Fruit fly (Drosophila melanogaster) whole organism, embryonic: ENCODE measurements around the gene Pvf3.

Source experiments
- Bgb ChIP-seq: fragments of 200-800 bp; sonication (Bioruptor generic); IDR thresholded peaks from 2 replicates; pipeline ENCODE4 v1.3.6; 2022; ENCODE audit warnings: missing biosample characterization, missing genetic modification characterization; ENCODE audit not compliant: partially characterized antibody
- CG10462 ChIP-seq: fragments of 200-800 bp; sonication (Bioruptor generic); optimal IDR thresholded peaks from 2 replicates; lab custom pipeline; 2016; ENCODE audit warnings: missing biosample characterization, missing genetic modification characterization
- CG10654 ChIP-seq: fragments of 200-800 bp; sonication (Bioruptor generic); optimal IDR thresholded peaks from 2 replicates; lab custom pipeline; 2016; ENCODE audit warnings: missing biosample characterization, missing genetic modification characterization
- CG11456 ChIP-seq: fragments of 200-800 bp; sonication (Bioruptor generic); IDR thresholded peaks from 3 replicates; pipeline ENCODE4 v1.3.6; 2022; ENCODE audit warnings: missing biosample characterization, missing genetic modification characterization
- CG11695 ChIP-seq: fragments of 200-800 bp; sonication (Bioruptor generic); IDR thresholded peaks from 3 replicates; pipeline ENCODE4 v1.3.6; 2022; ENCODE audit warnings: missing biosample characterization, missing genetic modification characterization
- CG12299 ChIP-seq: fragments of 200-800 bp; sonication (Bioruptor generic); optimal IDR thresholded peaks from 2 replicates; lab custom pipeline; 2018; ENCODE audit warnings: missing biosample characterization, mild to moderate bottlenecking, missing genetic modification characterization
- CG14441 ChIP-seq: fragments of 200-800 bp; sonication (Bioruptor generic); IDR thresholded peaks from 2 replicates; pipeline ENCODE4 v1.3.6; 2022; ENCODE audit warnings: missing biosample characterization, missing genetic modification characterization
- CG1602 ChIP-seq: fragments of 200-800 bp; sonication (Bioruptor generic); optimal IDR thresholded peaks from 3 replicates; lab custom pipeline; 2016; ENCODE audit warnings: missing biosample characterization, missing genetic modification characterization
- CG31441 ChIP-seq: fragments of 200-800 bp; sonication (Bioruptor generic); IDR thresholded peaks from 2 replicates; pipeline ENCODE4 v1.3.6; 2022; ENCODE audit warnings: missing biosample characterization, missing genetic modification characterization
- CG3838 ChIP-seq: fragments of 200-800 bp; sonication (Bioruptor generic); optimal IDR thresholded peaks from 3 replicates; lab custom pipeline; 2016; ENCODE audit warnings: missing biosample characterization, missing genetic modification characterization
- CG42726 ChIP-seq: fragments of 200-800 bp; sonication (Bioruptor generic); IDR thresholded peaks from 2 replicates; pipeline ENCODE4 v1.3.6; 2022; ENCODE audit warnings: missing biosample characterization, missing genetic modification characterization; ENCODE audit not compliant: partially characterized antibody
- CG4282 ChIP-seq: fragments of 200-800 bp; sonication (Bioruptor generic); optimal IDR thresholded peaks from 2 replicates; lab custom pipeline; 2016; ENCODE audit warnings: missing biosample characterization, missing genetic modification characterization
- CG5180 ChIP-seq: fragments of 200-800 bp; sonication (Bioruptor generic); optimal IDR thresholded peaks from 3 replicates; lab custom pipeline; 2017; ENCODE audit warnings: missing biosample characterization, missing genetic modification characterization, mild to moderate bottlenecking, moderate library complexity, missing genetic modification reagents
- CG5953 ChIP-seq: fragments of 200-800 bp; sonication (Bioruptor generic); IDR thresholded peaks from 2 replicates; pipeline ENCODE4 v1.3.6; 2022; ENCODE audit warnings: missing biosample characterization, missing genetic modification characterization
- CG6175 ChIP-seq: fragments of 200-800 bp; sonication (Bioruptor generic); IDR thresholded peaks from 3 replicates; pipeline ENCODE4 v1.3.6; 2022; ENCODE audit warnings: missing biosample characterization, missing genetic modification characterization
- CG7928 ChIP-seq: fragments of 200-800 bp; sonication (Bioruptor generic); optimal IDR thresholded peaks from 2 replicates; lab custom pipeline; 2017; ENCODE audit warnings: missing biosample characterization, mild to moderate bottlenecking, missing genetic modification characterization
- CG8089 ChIP-seq: fragments of 200-800 bp; sonication (Bioruptor generic); optimal IDR thresholded peaks from 3 replicates; lab custom pipeline; 2016; ENCODE audit warnings: missing biosample characterization, missing genetic modification characterization
- Dad ChIP-seq: fragments of 200-800 bp; sonication (Bioruptor generic); optimal IDR thresholded peaks from 3 replicates; lab custom pipeline; 2016; ENCODE audit warnings: missing biosample characterization, missing genetic modification characterization
- Drgx ChIP-seq: fragments of 200-800 bp; sonication (Bioruptor generic); IDR thresholded peaks from 2 replicates; pipeline ENCODE4 v1.3.6; 2022; ENCODE audit warnings: missing biosample characterization, missing genetic modification characterization
- Eip74EF ChIP-seq, 2 experiments: fragments of 200-800 bp in 1 of 2; fragments of >200 bp in 1 of 2; sonication (Bioruptor generic) in 1 of 2; optimal IDR thresholded peaks; 2 replicates each; lab custom pipeline; 2017 to 2019; ENCODE audit warnings: missing biosample characterization in 2 of 2, missing genetic modification characterization in 2 of 2, mild to moderate bottlenecking in 1 of 2, moderate library complexity in 1 of 2
- Fer1 ChIP-seq: fragments of 200-800 bp; sonication (Bioruptor generic); optimal IDR thresholded peaks from 2 replicates; lab custom pipeline; 2017; ENCODE audit warnings: missing biosample characterization, mild to moderate bottlenecking, missing genetic modification characterization
- Gug ChIP-seq: fragments of 200-800 bp; sonication (Bioruptor generic); IDR thresholded peaks from 4 replicates; pipeline ENCODE4 v1.3.6; 2022; ENCODE audit warnings: missing biosample characterization, missing genetic modification characterization
- H2.0 ChIP-seq: fragments of 200-800 bp; sonication (Bioruptor generic); IDR thresholded peaks from 2 replicates; pipeline ENCODE4 v1.3.6; 2022; ENCODE audit warnings: missing biosample characterization, missing genetic modification characterization
- Lpt ChIP-seq: fragments of >200 bp; optimal IDR thresholded peaks from 2 replicates; lab custom pipeline; 2018; ENCODE audit warnings: missing biosample characterization, missing genetic modification characterization
- NC2β ChIP-seq: fragments of 200-800 bp; sonication (Bioruptor generic); optimal IDR thresholded peaks from 2 replicates; lab custom pipeline; 2016; ENCODE audit warnings: missing biosample characterization, missing genetic modification characterization
- Nf-YA ChIP-seq: fragments of 200-800 bp; sonication (Bioruptor generic); IDR thresholded peaks from 2 replicates; pipeline ENCODE4 v1.3.6; 2022; ENCODE audit warnings: missing biosample characterization, missing genetic modification characterization
- Nf-YC ChIP-seq: fragments of 200-800 bp; optimal IDR thresholded peaks from 3 replicates; lab custom pipeline; 2019; ENCODE audit warnings: missing biosample characterization, mild to moderate bottlenecking, missing genetic modification characterization, moderate library complexity
- Rx ChIP-seq: fragments of 200-800 bp; sonication (Bioruptor generic); IDR thresholded peaks from 2 replicates; pipeline ENCODE4 v1.3.6; 2022; ENCODE audit warnings: missing biosample characterization, missing genetic modification characterization
- Scr ChIP-seq: fragments of 200-800 bp; sonication (Bioruptor generic); IDR thresholded peaks from 2 replicates; pipeline ENCODE4 v1.3.6; 2022; ENCODE audit warnings: missing biosample characterization, missing genetic modification characterization; ENCODE audit not compliant: partially characterized antibody
- Sox100B ChIP-seq: fragments of 200-800 bp; sonication (Bioruptor generic); optimal IDR thresholded peaks from 3 replicates; lab custom pipeline; 2018; ENCODE audit warnings: missing biosample characterization, mild to moderate bottlenecking, missing genetic modification characterization
- Sry-β ChIP-seq: fragments of 200-800 bp; sonication (Bioruptor generic); optimal IDR thresholded peaks from 2 replicates; lab custom pipeline; 2018; ENCODE audit warnings: missing biosample characterization, mild to moderate bottlenecking, missing genetic modification characterization, moderate library complexity
- Xbp1 ChIP-seq: fragments of 200-800 bp; sonication (Bioruptor generic); optimal IDR thresholded peaks from 3 replicates; lab custom pipeline; 2016; ENCODE audit warnings: missing biosample characterization, mild to moderate bottlenecking, missing genetic modification characterization
- aop ChIP-seq: fragments of 200-800 bp; sonication (Bioruptor generic); IDR thresholded peaks from 2 replicates; pipeline ENCODE4 v1.3.6; 2022; ENCODE audit warnings: missing biosample characterization, missing genetic modification characterization
- ash1 ChIP-seq: fragments of 200-800 bp; sonication (Bioruptor generic); optimal IDR thresholded peaks from 2 replicates; lab custom pipeline; 2018; ENCODE audit warnings: missing biosample characterization, mild to moderate bottlenecking, missing genetic modification characterization
- chif ChIP-seq, 2 experiments: fragments of 200-800 bp; sonication (Bioruptor generic); optimal IDR thresholded peaks; 3 replicates each; lab custom pipeline; 2016; ENCODE audit warnings: missing biosample characterization in 2 of 2, missing genetic modification characterization in 2 of 2
- disco-r ChIP-seq: fragments of 200-800 bp; sonication (Bioruptor generic); optimal IDR thresholded peaks from 2 replicates; lab custom pipeline; 2016; ENCODE audit warnings: missing biosample characterization, missing genetic modification characterization
- eyg ChIP-seq: fragments of 200-800 bp; sonication (Bioruptor generic); optimal IDR thresholded peaks from 3 replicates; lab custom pipeline; 2016; ENCODE audit warnings: missing biosample characterization, missing genetic modification characterization
- ham ChIP-seq: fragments of 200-800 bp; sonication (Bioruptor generic); IDR thresholded peaks from 2 replicates; pipeline ENCODE4 v1.3.6; 2022; ENCODE audit warnings: missing biosample characterization, missing genetic modification characterization
- kah ChIP-seq: fragments of 200-800 bp; sonication (Bioruptor generic); optimal IDR thresholded peaks from 2 replicates; lab custom pipeline; 2018; ENCODE audit warnings: missing biosample characterization, mild to moderate bottlenecking, missing genetic modification characterization
- lab ChIP-seq: fragments of 200-800 bp; sonication (Bioruptor generic); optimal IDR thresholded peaks from 3 replicates; lab custom pipeline; 2017; ENCODE audit warnings: missing biosample characterization, missing genetic modification characterization, mild to moderate bottlenecking, moderate library complexity, missing genetic modification reagents
- luna ChIP-seq: fragments of 200-800 bp; sonication (Bioruptor generic); optimal IDR thresholded peaks from 2 replicates; lab custom pipeline; 2016; ENCODE audit warnings: missing biosample characterization, missing genetic modification characterization
- oc ChIP-seq: fragments of 200-800 bp; sonication (Bioruptor generic); optimal IDR thresholded peaks from 2 replicates; lab custom pipeline; 2018; ENCODE audit warnings: missing biosample characterization, mild to moderate bottlenecking, missing genetic modification characterization, moderate library complexity
- otp ChIP-seq: fragments of 200-800 bp; sonication (Bioruptor generic); IDR thresholded peaks from 3 replicates; pipeline ENCODE4, ENCODE4 v1.3.6; 2022; ENCODE audit warnings: missing biosample characterization, missing genetic modification characterization
- pan ChIP-seq, 4 experiments: fragments of >200 bp in 3 of 4; fragments of 200-800 bp in 1 of 4; sonication (Bioruptor generic) in 1 of 4; optimal IDR thresholded peaks in 3 of 4; IDR thresholded peaks in 1 of 4; 2 replicates each; pipeline versions ENCODE4 v1.3.6 to Lab custom; 2017 to 2022; ENCODE audit warnings: missing biosample characterization in 2 of 4, missing genetic modification characterization in 2 of 4, mixed read lengths in 1 of 4
- repo ChIP-seq: fragments of 200-800 bp; sonication (Bioruptor generic); optimal IDR thresholded peaks from 2 replicates; lab custom pipeline; 2016; ENCODE audit warnings: missing biosample characterization, missing genetic modification characterization
- schlank ChIP-seq: fragments of 200-800 bp; sonication (Bioruptor generic); optimal IDR thresholded peaks from 2 replicates; lab custom pipeline; 2018; ENCODE audit warnings: missing biosample characterization, mild to moderate bottlenecking, missing genetic modification characterization
- sna ChIP-seq: fragments of 200-800 bp; sonication (Bioruptor generic); IDR thresholded peaks from 2 replicates; pipeline ENCODE4 v1.3.6; 2022; ENCODE audit warnings: missing biosample characterization, missing genetic modification characterization; ENCODE audit not compliant: partially characterized antibody
- sr ChIP-seq: fragments of 200-800 bp; sonication (Bioruptor generic); IDR thresholded peaks from 3 replicates; pipeline ENCODE4 v1.3.6; 2022; ENCODE audit warnings: missing biosample characterization, missing genetic modification characterization
- vvl ChIP-seq: fragments of 200-800 bp; sonication (Bioruptor generic); IDR thresholded peaks from 2 replicates; pipeline ENCODE4 v1.3.6; 2022; ENCODE audit warnings: missing biosample characterization, missing genetic modification characterization
- zen ChIP-seq: fragments of 200-800 bp; sonication (Bioruptor generic); optimal IDR thresholded peaks from 3 replicates; lab custom pipeline; 2018; ENCODE audit warnings: missing biosample characterization, mild to moderate bottlenecking, missing genetic modification characterization, moderate library complexity
- zf30C ChIP-seq: fragments of 200-800 bp; sonication (Bioruptor generic); optimal IDR thresholded peaks from 3 replicates; lab custom pipeline; 2018; ENCODE audit warnings: missing biosample characterization, mild to moderate bottlenecking, missing genetic modification characterization
- zfh2 ChIP-seq: fragments of 200-800 bp; sonication (Bioruptor generic); optimal IDR thresholded peaks from 2 replicates; lab custom pipeline; 2016; ENCODE audit warnings: missing biosample characterization, missing genetic modification characterization

The Pvf3 gene

dm6 chr2L:7148919-7149318, 8.6 kb downstream of the Pvf3 start (continued):
- TF ChIP-seq CG31441 (GFP tag; lab: Robert Waterston, UW) = peak; percentile 45; the same call in 1 of the 2 replicates
- no peak for TF ChIP-seq Sox100B
- no peak for TF ChIP-seq Dad
- no peak for TF ChIP-seq Lpt (GFP tag; lab: Kevin White, UChicago)
- TF ChIP-seq ash1 (GFP tag; lab: Kevin White, UChicago) = no peak
- no peak for TF ChIP-seq pan (optimal IDR thresholded peaks at IDR 0.05; lab: Kevin White, UChicago)
- peak in 1 of 2 experiments; percentile 44 for TF ChIP-seq pan (GFP tag; optimal IDR thresholded peaks at IDR 0.05 in 1 of 2, IDR thresholded peaks at IDR 0.05 in 1 of 2)
- no peak for TF ChIP-seq CG10462 (GFP tag; lab: Kevin White, UChicago)
- 0 out of 4 replicates have a peak, but pooled peaks have one; percentile 4 for TF ChIP-seq Gug (GFP tag; lab: Robert Waterston, UW)
- no peak for TF ChIP-seq Scr (GFP tag; lab: Robert Waterston, UW)
- TF ChIP-seq sna (GFP tag; lab: Robert Waterston, UW) = no peak
- TF ChIP-seq CG11695 (GFP tag; lab: Robert Waterston, UW) = no peak
- no peak for TF ChIP-seq zfh2 (GFP tag; lab: Kevin White, UChicago)
- TF ChIP-seq zf30C (GFP tag; lab: Kevin White, UChicago) = no peak
- peak; percentile 49 for TF ChIP-seq Xbp1 (GFP tag; lab: Kevin White, UChicago)
- TF ChIP-seq NC2β (GFP tag; lab: Kevin White, UChicago) = no peak
- no peak for TF ChIP-seq ham (GFP tag; lab: Robert Waterston, UW)
- TF ChIP-seq Bgb (GFP tag; lab: Robert Waterston, UW) = no peak
- no peak for TF ChIP-seq Nf-YC (tag; lab: Kevin White, UChicago)
- TF ChIP-seq CG7928 (GFP tag; lab: Kevin White, UChicago) = no peak
- no peak for TF ChIP-seq disco-r
- TF ChIP-seq Fer1 = no peak
- no peak for TF ChIP-seq CG11456 (GFP tag; lab: Robert Waterston, UW)
- TF ChIP-seq Sry-β (GFP tag; lab: Kevin White, UChicago) = no peak
- peak; percentile 24 for TF ChIP-seq oc (tag; lab: Kevin White, UChicago)
- no peak for TF ChIP-seq luna (GFP tag; lab: Kevin White, UChicago)
- no peak for TF ChIP-seq CG4282 (GFP tag; lab: Kevin White, UChicago)
- TF ChIP-seq Rx = 0 out of 2 replicates have a peak, but pooled peaks have one; percentile 12
- TF ChIP-seq CG6175 (GFP tag; lab: Robert Waterston, UW) = no peak
- 0 out of 2 replicates have a peak, but pooled peaks have one; percentile 19 for TF ChIP-seq Drgx
- no peak for TF ChIP-seq aop (GFP tag; lab: Robert Waterston, UW)
- TF ChIP-seq CG1602 (GFP tag; lab: Kevin White, UChicago) = peak; percentile 17
- no peak for TF ChIP-seq eyg
- no peak for TF ChIP-seq repo (GFP tag; lab: Kevin White, UChicago)
- no peak for TF ChIP-seq schlank (tag; lab: Kevin White, UChicago)
- no peak for TF ChIP-seq Nf-YA (GFP tag; lab: Robert Waterston, UW)
- TF ChIP-seq kah (GFP tag; lab: Kevin White, UChicago) = no peak
- no peak for TF ChIP-seq CG10654 (GFP tag; lab: Kevin White, UChicago)
- TF ChIP-seq otp (GFP tag; lab: Robert Waterston, UW) = peak; percentile 54; the same call in 2 of the 3 replicates
- TF ChIP-seq, all 482 proteins: peak for 127

dm6 chr2L:7148086-7148485, 9.4 kb downstream of the Pvf3 start:
- TF ChIP-seq Eip74EF (GFP tag; optimal IDR thresholded peaks at IDR 0.05; lab: Kevin White, UChicago) (peak in 1 of 2 experiments; percentile 78), vvl (GFP tag; lab: Robert Waterston, UW) (peak; percentile 60), CG5953 (GFP tag; lab: Robert Waterston, UW) (peak; percentile 58; the same call in 1 of the 2 replicates), CG42726 (GFP tag; lab: Robert Waterston, UW) (no peak), zen (tag; lab: Kevin White, UChicago) (peak; percentile 74), H2.0 (peak; percentile 57; the same call in 1 of the 2 replicates), CG3838 (GFP tag; lab: Kevin White, UChicago) (peak; percentile 40), sr (no peak; the same call in 2 of the 3 replicates), lab (GFP tag; lab: Kevin White, UChicago) (peak; percentile 63), CG12299 (tag; lab: Kevin White, UChicago) (peak; percentile 44), CG14441 (peak; percentile 69), chif (GFP tag; optimal IDR thresholded peaks at IDR 0.05; lab: Kevin White, UChicago) (peak; percentile 72 to 83), CG8089 (GFP tag; lab: Kevin White, UChicago) (peak; percentile 53), CG5180 (GFP tag; lab: Kevin White, UChicago) (peak; percentile 49)
